Fruit fly (Drosophila melanogaster) whole organism, embryonic: ENCODE data around the gene CG8301.

Source experiments
- Awh ChIP-seq: fragments of 200-800 bp; sonication (Bioruptor generic); IDR thresholded peaks from 2 replicates; pipeline ENCODE4, ENCODE4 v1.3.6; 2022; ENCODE audit warnings: missing biosample characterization, missing genetic modification characterization
- B-H2 ChIP-seq: fragments of 200-800 bp; sonication (Bioruptor generic); optimal IDR thresholded peaks from 2 replicates; lab custom pipeline; 2018; ENCODE audit warnings: missing biosample characterization, mild to moderate bottlenecking, missing genetic modification characterization
- CG10543 ChIP-seq: fragments of 200-800 bp; sonication (Bioruptor generic); optimal IDR thresholded peaks from 3 replicates; lab custom pipeline; 2017; ENCODE audit warnings: missing biosample characterization, mild to moderate bottlenecking, missing genetic modification characterization, moderate library complexity
- CG1233 ChIP-seq: fragments of 200-800 bp; sonication (Bioruptor generic); optimal IDR thresholded peaks from 4 replicates; lab custom pipeline; 2018; ENCODE audit warnings: missing biosample characterization, mild to moderate bottlenecking, missing genetic modification characterization
- CG12391 ChIP-seq: fragments of 200-800 bp; sonication (Bioruptor generic); optimal IDR thresholded peaks from 3 replicates; lab custom pipeline; 2018; ENCODE audit warnings: missing biosample characterization, mild to moderate bottlenecking, missing genetic modification characterization, moderate library complexity
- CG13287 ChIP-seq: fragments of 200-800 bp; sonication (Bioruptor generic); IDR thresholded peaks from 2 replicates; pipeline ENCODE4 v1.3.6; 2022; ENCODE audit warnings: missing biosample characterization, missing genetic modification characterization; ENCODE audit not compliant: partially characterized antibody
- CG13424 ChIP-seq: fragments of 200-800 bp; sonication (Bioruptor generic); optimal IDR thresholded peaks from 2 replicates; lab custom pipeline; 2019; ENCODE audit warnings: missing biosample characterization, mild to moderate bottlenecking, missing genetic modification characterization, moderate library complexity
- CG15514 ChIP-seq: fragments of 200-800 bp; sonication (Bioruptor generic); optimal IDR thresholded peaks from 3 replicates; lab custom pipeline; 2017; ENCODE audit warnings: missing biosample characterization, missing genetic modification characterization, mild to moderate bottlenecking, moderate library complexity, missing genetic modification reagents
- CG16813 ChIP-seq: fragments of 200-800 bp; sonication (Bioruptor generic); IDR thresholded peaks from 3 replicates; pipeline ENCODE4 v1.3.6; 2022; ENCODE audit warnings: missing biosample characterization, missing genetic modification characterization; ENCODE audit not compliant: partially characterized antibody
- CG18011 ChIP-seq: fragments of 200-800 bp; sonication (Bioruptor generic); optimal IDR thresholded peaks from 2 replicates; lab custom pipeline; 2017; ENCODE audit warnings: missing biosample characterization, missing genetic modification characterization, mild to moderate bottlenecking, moderate library complexity, missing genotype
- CG1832 ChIP-seq: fragments of 200-800 bp; sonication (Bioruptor generic); optimal IDR thresholded peaks from 2 replicates; lab custom pipeline; 2017; ENCODE audit warnings: missing biosample characterization, mild to moderate bottlenecking, missing genetic modification characterization, inconsistent platforms
- CG18476 ChIP-seq: fragments of 200-800 bp; sonication (Bioruptor generic); optimal IDR thresholded peaks from 2 replicates; lab custom pipeline; 2016; ENCODE audit warnings: missing biosample characterization, mild to moderate bottlenecking, missing genetic modification characterization
- CG2202 ChIP-seq: fragments of 200-800 bp; sonication (Bioruptor generic); optimal IDR thresholded peaks from 2 replicates; lab custom pipeline; 2018; ENCODE audit warnings: missing biosample characterization, mild to moderate bottlenecking, missing genetic modification characterization
- CG30020 ChIP-seq: fragments of 200-800 bp; optimal IDR thresholded peaks from 2 replicates; lab custom pipeline; 2019; ENCODE audit warnings: missing biosample characterization, mild to moderate bottlenecking, missing genetic modification characterization, moderate library complexity
- CG31365 ChIP-seq: fragments of 200-800 bp; sonication (Bioruptor generic); optimal IDR thresholded peaks from 2 replicates; lab custom pipeline; 2018; ENCODE audit warnings: missing biosample characterization, mild to moderate bottlenecking, missing genetic modification characterization
- CG3281 ChIP-seq: fragments of 200-800 bp; sonication (Bioruptor generic); optimal IDR thresholded peaks from 3 replicates; lab custom pipeline; 2017; ENCODE audit warnings: missing biosample characterization, mild to moderate bottlenecking, missing genetic modification characterization
- CG34376 ChIP-seq: fragments of 200-800 bp; sonication (Bioruptor generic); optimal IDR thresholded peaks from 2 replicates; lab custom pipeline; 2018; ENCODE audit warnings: missing biosample characterization, mild to moderate bottlenecking, missing genetic modification characterization
- CG5245 ChIP-seq: fragments of 200-800 bp; sonication (Bioruptor generic); optimal IDR thresholded peaks from 3 replicates; lab custom pipeline; 2016; ENCODE audit warnings: missing biosample characterization, missing genetic modification characterization
- CG6272 ChIP-seq: fragments of 200-800 bp; sonication (Bioruptor generic); IDR thresholded peaks from 2 replicates; pipeline ENCODE4 v1.3.6; 2022; ENCODE audit warnings: missing biosample characterization, missing genetic modification characterization
- CG6854 ChIP-seq: fragments of 200-800 bp; sonication (Bioruptor generic); optimal IDR thresholded peaks from 3 replicates; lab custom pipeline; 2017; ENCODE audit warnings: missing biosample characterization, mild to moderate bottlenecking, missing genetic modification characterization
- CG7786 ChIP-seq: fragments of 200-800 bp; sonication (Bioruptor generic); optimal IDR thresholded peaks from 2 replicates; lab custom pipeline; 2016; ENCODE audit warnings: missing biosample characterization, missing genetic modification characterization
- CG7987 ChIP-seq: fragments of 200-800 bp; sonication (Bioruptor generic); optimal IDR thresholded peaks from 2 replicates; lab custom pipeline; 2018; ENCODE audit warnings: missing biosample characterization, mild to moderate bottlenecking, missing genetic modification characterization, moderate library complexity
- CG8388 ChIP-seq: fragments of 200-800 bp; sonication (Bioruptor generic); optimal IDR thresholded peaks from 2 replicates; lab custom pipeline; 2019; ENCODE audit warnings: missing biosample characterization, mild to moderate bottlenecking, missing genetic modification characterization, moderate library complexity
- CG8478 ChIP-seq: fragments of >200 bp; optimal IDR thresholded peaks from 2 replicates; lab custom pipeline; 2018
- CrebB ChIP-seq: fragments of 200-800 bp; sonication (Bioruptor generic); optimal IDR thresholded peaks from 3 replicates; lab custom pipeline; 2018; ENCODE audit warnings: missing biosample characterization, mild to moderate bottlenecking, missing genetic modification characterization
- HHEX ChIP-seq: fragments of 200-800 bp; sonication (Bioruptor generic); optimal IDR thresholded peaks from 3 replicates; lab custom pipeline; 2017; ENCODE audit warnings: missing biosample characterization, mild to moderate bottlenecking, missing genetic modification characterization, missing genetic modification reagents
- HmgD ChIP-seq: fragments of 200-800 bp; sonication (Bioruptor generic); optimal IDR thresholded peaks from 3 replicates; lab custom pipeline; 2016; ENCODE audit warnings: missing biosample characterization, missing genetic modification characterization
- Lhr ChIP-seq: fragments of 200-800 bp; sonication (Bioruptor generic); optimal IDR thresholded peaks from 3 replicates; lab custom pipeline; 2017; ENCODE audit warnings: mild to moderate bottlenecking, missing biosample characterization, missing genetic modification reagents, missing genetic modification characterization
- MESR4 ChIP-seq: fragments of 200-800 bp; sonication (Bioruptor generic); optimal IDR thresholded peaks from 2 replicates; lab custom pipeline; 2018; ENCODE audit warnings: missing biosample characterization, mild to moderate bottlenecking, missing genetic modification characterization, moderate library complexity
- Mad ChIP-seq: fragments of 200-800 bp; sonication (Bioruptor generic); optimal IDR thresholded peaks from 2 replicates; lab custom pipeline; 2016; ENCODE audit warnings: missing biosample characterization, missing genetic modification characterization
- Poxn ChIP-seq: fragments of 200-800 bp; sonication (Bioruptor generic); IDR thresholded peaks from 2 replicates; pipeline ENCODE4 v1.3.6; 2022; ENCODE audit warnings: missing biosample characterization, missing genetic modification characterization
- Rx ChIP-seq: fragments of 200-800 bp; sonication (Bioruptor generic); IDR thresholded peaks from 2 replicates; pipeline ENCODE4 v1.3.6; 2022; ENCODE audit warnings: missing biosample characterization, missing genetic modification characterization
- Sin3A ChIP-seq: fragments of >200 bp; optimal IDR thresholded peaks from 2 replicates; lab custom pipeline; 2018
- Sry-δ ChIP-seq: fragments of 200-800 bp; sonication (Bioruptor generic); optimal IDR thresholded peaks from 2 replicates; lab custom pipeline; 2016; ENCODE audit warnings: missing biosample characterization, missing genetic modification characterization
- YL-1 ChIP-seq: fragments of 200-800 bp; sonication (Bioruptor generic); optimal IDR thresholded peaks from 3 replicates; lab custom pipeline; 2017; ENCODE audit warnings: missing biosample characterization, mild to moderate bottlenecking, missing genetic modification characterization
- caup ChIP-seq: fragments of 200-800 bp; sonication (Bioruptor generic); optimal IDR thresholded peaks from 3 replicates; lab custom pipeline; 2017; ENCODE audit warnings: missing biosample characterization, mild to moderate bottlenecking, missing genetic modification characterization, moderate library complexity; ENCODE audit not compliant: severe bottlenecking
- chif ChIP-seq, 2 experiments: fragments of 200-800 bp; sonication (Bioruptor generic); optimal IDR thresholded peaks; 3 replicates each; lab custom pipeline; 2016; ENCODE audit warnings: missing biosample characterization in 2 of 2, missing genetic modification characterization in 2 of 2
- eyg ChIP-seq: fragments of 200-800 bp; sonication (Bioruptor generic); optimal IDR thresholded peaks from 3 replicates; lab custom pipeline; 2016; ENCODE audit warnings: missing biosample characterization, missing genetic modification characterization
- lilli ChIP-seq: fragments of 200-800 bp; sonication (Bioruptor generic); optimal IDR thresholded peaks from 3 replicates; lab custom pipeline; 2016; ENCODE audit warnings: missing biosample characterization, missing genetic modification characterization
- nom ChIP-seq: fragments of 200-800 bp; sonication (Bioruptor generic); optimal IDR thresholded peaks from 2 replicates; lab custom pipeline; 2017; ENCODE audit warnings: missing biosample characterization, missing genetic modification characterization, mild to moderate bottlenecking, moderate library complexity, missing genetic modification reagents
- odd ChIP-seq: fragments of 200-800 bp; sonication (Bioruptor generic); optimal IDR thresholded peaks from 2 replicates; lab custom pipeline; 2017; ENCODE audit warnings: missing biosample characterization, mild to moderate bottlenecking, missing genetic modification characterization
- pfk ChIP-seq: fragments of 200-800 bp; sonication (Bioruptor generic); optimal IDR thresholded peaks from 2 replicates; lab custom pipeline; 2018; ENCODE audit warnings: missing biosample characterization, mild to moderate bottlenecking, missing genetic modification characterization, moderate library complexity
- repo ChIP-seq: fragments of 200-800 bp; sonication (Bioruptor generic); optimal IDR thresholded peaks from 2 replicates; lab custom pipeline; 2016; ENCODE audit warnings: missing biosample characterization, missing genetic modification characterization
- sima ChIP-seq: fragments of 200-800 bp; sonication (Bioruptor generic); optimal IDR thresholded peaks from 2 replicates; lab custom pipeline; 2016; ENCODE audit warnings: missing biosample characterization, missing genetic modification characterization
- sisA ChIP-seq: fragments of 200-800 bp; sonication (Bioruptor generic); IDR thresholded peaks from 2 replicates; pipeline ENCODE4 v1.3.6; 2022; ENCODE audit warnings: missing biosample characterization, missing genetic modification characterization
- ssp ChIP-seq: fragments of 200-800 bp; sonication (Bioruptor generic); IDR thresholded peaks from 2 replicates; pipeline ENCODE4 v1.3.6; 2022; ENCODE audit warnings: missing biosample characterization, missing genetic modification characterization
- tap ChIP-seq: fragments of 200-800 bp; optimal IDR thresholded peaks from 3 replicates; lab custom pipeline; 2019; ENCODE audit warnings: missing biosample characterization, mild to moderate bottlenecking, missing genetic modification characterization, moderate library complexity
- tll ChIP-seq, 2 experiments: fragments of 200-800 bp in 1 of 2; fragments of >200 bp in 1 of 2; sonication (Bioruptor generic) in 1 of 2; optimal IDR thresholded peaks; 2 replicates each; lab custom pipeline; 2017 to 2019; ENCODE audit warnings: missing biosample characterization in 2 of 2, missing genetic modification characterization in 2 of 2, mild to moderate bottlenecking in 1 of 2, moderate library complexity in 1 of 2
- tx ChIP-seq: fragments of 200-800 bp; sonication (Bioruptor generic); optimal IDR thresholded peaks from 2 replicates; lab custom pipeline; 2016; ENCODE audit warnings: missing biosample characterization, missing genetic modification characterization
- zfh2 ChIP-seq: fragments of 200-800 bp; sonication (Bioruptor generic); optimal IDR thresholded peaks from 2 replicates; lab custom pipeline; 2016; ENCODE audit warnings: missing biosample characterization, missing genetic modification characterization

The CG8301 gene

DNA sequence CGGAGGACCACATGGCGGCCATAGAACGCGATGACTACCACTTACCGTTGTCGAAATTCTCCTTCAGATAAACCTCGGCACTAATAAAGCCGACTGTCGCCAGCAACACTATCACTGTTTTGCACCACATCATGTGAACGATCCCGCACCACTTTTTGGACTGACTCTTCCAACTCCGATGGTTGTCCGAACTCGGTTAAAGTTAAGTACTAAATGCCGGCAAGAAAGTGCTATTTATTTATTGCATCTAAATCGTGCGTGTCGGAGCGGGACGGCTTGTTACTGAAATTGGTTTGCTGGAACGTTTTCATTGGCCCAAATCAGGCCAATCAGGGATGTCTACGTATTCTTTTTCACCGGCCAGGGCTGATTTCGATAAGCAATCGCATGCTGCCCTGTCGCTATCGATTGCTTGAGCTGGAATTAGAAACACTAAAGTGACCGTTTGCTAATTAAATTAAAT is 49.6 kb downstream of the CG8301 start, which contains the start of gene Calr (continued):
- no peak for TF ChIP-seq CG18476 (GFP tag; lab: Kevin White, UChicago)
- no peak for TF ChIP-seq Awh (GFP tag; lab: Robert Waterston, UW)
- TF ChIP-seq HmgD, result peak; percentile 63
- peak; percentile 75 for TF ChIP-seq CG15514 (GFP tag; lab: Kevin White, UChicago)
- no peak for TF ChIP-seq tx (GFP tag; lab: Kevin White, UChicago)
- TF ChIP-seq CG34376 (GFP tag; lab: Kevin White, UChicago), result peak; percentile 69
- TF ChIP-seq CG12391 (tag; lab: Kevin White, UChicago), result peak; percentile 45
- peak; percentile 14 for TF ChIP-seq CG8388 (GFP tag; lab: Kevin White, UChicago)
- TF ChIP-seq CG6854 (GFP tag; lab: Kevin White, UChicago), result peak; percentile 43
- peak; percentile 32; the same call in 1 of the 2 replicates for TF ChIP-seq CG6272 (GFP tag; lab: Robert Waterston, UW)
- peak; percentile 68 for TF ChIP-seq lilli (GFP tag; lab: Kevin White, UChicago)
- peak; percentile 73 for TF ChIP-seq CG1832 (GFP tag; lab: Kevin White, UChicago)
- TF ChIP-seq caup (GFP tag; lab: Kevin White, UChicago), result peak; percentile 66
- peak; percentile 42 for TF ChIP-seq CG2202 (tag; lab: Kevin White, UChicago)
- TF ChIP-seq sisA, result no peak
- peak; percentile 49 for TF ChIP-seq eyg (GFP tag; lab: Kevin White, UChicago)
- no peak for TF ChIP-seq CG16813 (GFP tag; lab: Robert Waterston, UW)
- TF ChIP-seq Sin3A (lab: Kevin White, UChicago), result peak; percentile 11
- peak; percentile 61 for TF ChIP-seq CG30020 (tag; lab: Kevin White, UChicago)
- TF ChIP-seq CG7987, result peak; percentile 63
- peak; percentile 79 for TF ChIP-seq B-H2 (GFP tag; lab: Kevin White, UChicago)
- no peak for TF ChIP-seq CG7786
- no peak for TF ChIP-seq Poxn (GFP tag; lab: Robert Waterston, UW)
- peak; percentile 34 for TF ChIP-seq CG10543 (GFP tag; lab: Kevin White, UChicago)
- TF ChIP-seq tll (GFP tag; optimal IDR thresholded peaks at IDR 0.05; lab: Kevin White, UChicago), result peak in 1 of 2 experiments; percentile 29
- TF ChIP-seq zfh2 (GFP tag; lab: Kevin White, UChicago), result no peak
- no peak for TF ChIP-seq CG13287 (GFP tag; lab: Robert Waterston, UW)
- TF ChIP-seq Sry-δ (GFP tag; lab: Kevin White, UChicago), result peak; percentile 54
- peak; percentile 25 for TF ChIP-seq repo (GFP tag; lab: Kevin White, UChicago)
- TF ChIP-seq CG3281 (GFP tag; lab: Kevin White, UChicago), result peak; percentile 43
- peak; percentile 64 for TF ChIP-seq odd (GFP tag; lab: Kevin White, UChicago)
- peak; percentile 27 for TF ChIP-seq HHEX
- TF ChIP-seq CG13424 (tag; lab: Kevin White, UChicago), result no peak
- peak; percentile 43 for TF ChIP-seq CG31365
- peak; percentile 74 for TF ChIP-seq YL-1
- TF ChIP-seq Rx (GFP tag; lab: Robert Waterston, UW), result no peak
- TF ChIP-seq CrebB (tag; lab: Kevin White, UChicago), result peak; percentile 41
- TF ChIP-seq sima (GFP tag; lab: Kevin White, UChicago), result peak; percentile 15
- peak; percentile 39 for TF ChIP-seq CG1233
- TF ChIP-seq CG8478 (lab: Kevin White, UChicago), result no peak
- TF ChIP-seq ssp (GFP tag; lab: Robert Waterston, UW), result no peak
- peak; percentile 87 for TF ChIP-seq MESR4
- TF ChIP-seq tap (tag; lab: Kevin White, UChicago), result no peak
- TF ChIP-seq Mad (GFP tag; lab: Kevin White, UChicago), result no peak
- peak; percentile 64 for TF ChIP-seq pfk (GFP tag; lab: Kevin White, UChicago)
- no peak for TF ChIP-seq CG5245
- TF ChIP-seq Lhr, result peak; percentile 93
- peak; percentile 72 for TF ChIP-seq nom (GFP tag; lab: Kevin White, UChicago)
- TF ChIP-seq CG18011 (GFP tag; lab: Kevin White, UChicago), result peak; percentile 9
- peak in 1 of 2 experiments; percentile 3 for TF ChIP-seq chif (GFP tag; optimal IDR thresholded peaks at IDR 0.05; lab: Kevin White, UChicago)
